Fruit fly (Drosophila melanogaster): Measurements from ENCODE around the gene srw.

srw gene

dm6 chr3L:4259102-4259558, 24.1 kb downstream of the srw start, which contains the start of the genes CG15011 and CG1309 (continued):
- TF ChIP-seq tio (GFP tag; optimal IDR thresholded peaks at IDR 0.05) (no peak), slou (GFP tag; optimal IDR thresholded peaks at IDR 0.05) (peak; percentile 84), mld (GFP tag; IDR thresholded peaks at IDR 0.05; ENCODE audit: partially characterized antibody) (no peak), Hmx (GFP tag; optimal IDR thresholded peaks at IDR 0.05) (peak; percentile 72), sna (GFP tag; IDR thresholded peaks at IDR 0.05; ENCODE audit: partially characterized antibody) (no peak), CG1792 (GFP tag; optimal IDR thresholded peaks at IDR 0.05) (peak; percentile 73), CG32772 (GFP tag; IDR thresholded peaks at IDR 0.05) (peak; percentile 81), cas (GFP tag; IDR thresholded peaks at IDR 0.05) (0 out of 2 replicates have a peak, but pooled peaks have one; percentile 31), phol (tag; optimal IDR thresholded peaks at IDR 0.05) (peak; percentile 87), Jarid2 (GFP tag; optimal IDR thresholded peaks at IDR 0.05) (peak; percentile 21), ranshi (GFP tag; IDR thresholded peaks at IDR 0.05) (peak; percentile 79; the same call in 1 of the 2 replicates), danr (GFP tag; IDR thresholded peaks at IDR 0.05) (peak; percentile 28; the same call in 1 of the 2 replicates), sens-2 (GFP tag; IDR thresholded peaks at IDR 0.05) (no peak), Atf-2 (GFP tag; optimal IDR thresholded peaks at IDR 0.05) (peak; percentile 84), CG8478 (optimal IDR thresholded peaks at IDR 0.05) (no peak), chinmo (GFP tag; IDR thresholded peaks at IDR 0.05; ENCODE audit: partially characterized antibody) (0 out of 4 replicates have a peak, but pooled peaks have one; percentile 32), nau (GFP tag; optimal IDR thresholded peaks at IDR 0.05) (no peak), Hr3 (GFP tag; optimal IDR thresholded peaks at IDR 0.05) (peak; percentile 93), C15 (GFP tag; IDR thresholded peaks at IDR 0.05) (peak; percentile 60; the same call in 1 of the 3 replicates), ind (GFP tag; optimal IDR thresholded peaks at IDR 0.05) (peak; percentile 90)

- no peak; the same call in 1 of the 2 replicates for TF ChIP-seq CG17328 (GFP tag; IDR thresholded peaks at IDR 0.05)
- TF ChIP-seq Dref (GFP tag; IDR thresholded peaks at IDR 0.05), result no peak
- TF ChIP-seq bab2 (GFP tag; optimal IDR thresholded peaks at IDR 0.05), result peak; percentile 27
- peak; percentile 11 for TF ChIP-seq twi (tag; optimal IDR thresholded peaks at IDR 0.05)
- peak; percentile 55; the same call in 2 of the 4 replicates for TF ChIP-seq Gug (GFP tag; IDR thresholded peaks at IDR 0.05)
- no peak for TF ChIP-seq Hand (GFP tag; optimal IDR thresholded peaks at IDR 0.05)
- no peak for TF ChIP-seq Mes4 (GFP tag; optimal IDR thresholded peaks at IDR 0.05)
- TF ChIP-seq CG30020 (tag; optimal IDR thresholded peaks at IDR 0.05), result peak; percentile 47
- peak; percentile 37 for TF ChIP-seq tin (GFP tag; optimal IDR thresholded peaks at IDR 0.05)
- TF ChIP-seq rib (GFP tag; IDR thresholded peaks at IDR 0.05), result no peak
- no peak for TF ChIP-seq sima (GFP tag; optimal IDR thresholded peaks at IDR 0.05)
- no peak for TF ChIP-seq CG8944 (GFP tag; optimal IDR thresholded peaks at IDR 0.05)
- peak; percentile 31 for TF ChIP-seq Oli (tag; optimal IDR thresholded peaks at IDR 0.05)
- TF ChIP-seq oc (tag; optimal IDR thresholded peaks at IDR 0.05), result no peak
- no peak for TF ChIP-seq bbx (GFP tag; IDR thresholded peaks at IDR 0.05; ENCODE audit: partially characterized antibody)
- peak in 1 of 3 experiments; percentile 52 for TF ChIP-seq lola (GFP tag; optimal IDR thresholded peaks at IDR 0.05)
- no peak for TF ChIP-seq Dfd (GFP tag; optimal IDR thresholded peaks at IDR 0.05)
- no peak for TF ChIP-seq cwo (GFP tag; optimal IDR thresholded peaks at IDR 0.05)
- no peak for TF ChIP-seq hb (GFP tag; IDR thresholded peaks at IDR 0.05; ENCODE audit: partially characterized antibody)
- TF ChIP-seq CG31365 (tag; optimal IDR thresholded peaks at IDR 0.05), result no peak
- TF ChIP-seq CG15696 (tag; optimal IDR thresholded peaks at IDR 0.05), result peak; percentile 49
- 0 out of 3 replicates have a peak, but pooled peaks have one; percentile 9 for TF ChIP-seq Doc3 (GFP tag; IDR thresholded peaks at IDR 0.05; ENCODE audit: partially characterized antibody)
- peak; percentile 55 for TF ChIP-seq Dp (GFP tag; optimal IDR thresholded peaks at IDR 0.05)
- TF ChIP-seq unc-4 (GFP tag; IDR thresholded peaks at IDR 0.05; ENCODE audit: partially characterized antibody), result no peak
- no peak for TF ChIP-seq Dad (GFP tag; optimal IDR thresholded peaks at IDR 0.05)
- TF ChIP-seq CG10267 (tag; optimal IDR thresholded peaks at IDR 0.05), result peak; percentile 38
- peak; percentile 33 for TF ChIP-seq mirr (GFP tag; optimal IDR thresholded peaks at IDR 0.05)
- peak; percentile 33 for TF ChIP-seq CG10431 (GFP tag; optimal IDR thresholded peaks at IDR 0.05)
- peak; percentile 52 for TF ChIP-seq sens (GFP tag)
- TF ChIP-seq CG1792 (GFP tag; optimal IDR thresholded peaks at IDR 0.05), result no peak
These were observed 28.9 kb downstream of the srw start, which contains the start of the genes ago and CG1265 for dm6 chr3L:4254301-4254834. Gene ago (minus strand): TSS chr3L:4254306. Gene CG1265 (plus strand): TSS chr3L:4254776.
